Worm (Caenorhabditis elegans): Measurements from ENCODE around the gene F47E1.4.

The F47E1.4 gene

ce11 chrX:9069070-9069469 is 6.4 kb downstream of the F47E1.4 start:
- TF ChIP-seq unc-62 (GFP tag; optimal IDR thresholded peaks at IDR 0.05) (no peak), snpc-4 (tag; optimal IDR thresholded peaks at IDR 0.05) (no peak), nhr-129 (tag; optimal IDR thresholded peaks at IDR 0.05) (peak; percentile 50), C34F6.9 (tag; optimal IDR thresholded peaks at IDR 0.05) (peak; percentile 43)

- TF ChIP-seq lin-13 (GFP tag; optimal IDR thresholded peaks at IDR 0.05), result no peak
- TF ChIP-seq ceh-82 (tag; optimal IDR thresholded peaks at IDR 0.05), result no peak
- TF ChIP-seq egl-27 (tag; optimal IDR thresholded peaks at IDR 0.05), result no peak
- no peak for TF ChIP-seq gmeb-1 (tag; optimal IDR thresholded peaks at IDR 0.05)
- TF ChIP-seq nhr-10 (tag; optimal IDR thresholded peaks at IDR 0.05), result no peak
- TF ChIP-seq elt-1 (tag; optimal IDR thresholded peaks at IDR 0.05), result no peak
- TF ChIP-seq nhr-21 (tag; optimal IDR thresholded peaks at IDR 0.05), result no peak
- TF ChIP-seq unc-39 (tag; optimal IDR thresholded peaks at IDR 0.05), result no peak
- no peak for TF ChIP-seq unc-62 (GFP tag; optimal IDR thresholded peaks at IDR 0.05)
- no peak for TF ChIP-seq zag-1 (tag; optimal IDR thresholded peaks at IDR 0.05)
- TF ChIP-seq F13H6.1 (tag; optimal IDR thresholded peaks at IDR 0.05), result no peak
- no peak for TF ChIP-seq elt-3 (tag; optimal IDR thresholded peaks at IDR 0.05)
- no peak for TF ChIP-seq ama-1 (optimal IDR thresholded peaks at IDR 0.05)
Observed at ce11 chrX:9074497-9074896, 11.9 kb downstream of the F47E1.4 start.

ce11 chrX:9076886-9077285 is 14.3 kb downstream of the F47E1.4 start, which contains the start of gene F47E1.1:
F47E1.1 (plus strand) TSS chrX:9077186.
- TF ChIP-seq nhr-6 (tag; optimal IDR thresholded peaks at IDR 0.05) (no peak), aly-2 (tag; optimal IDR thresholded peaks at IDR 0.05) (no peak), ZK546.5 (tag; optimal IDR thresholded peaks at IDR 0.05) (no peak), mdl-1 (tag; optimal IDR thresholded peaks at IDR 0.05) (no peak), ceh-82 (tag; optimal IDR thresholded peaks at IDR 0.05) (no peak)

ce11 chrX:9078149-9078548 is 15.5 kb downstream of the F47E1.4 start:
- TF ChIP-seq mbf-1 (tag; optimal IDR thresholded peaks at IDR 0.05), result no peak
- TF ChIP-seq peb-1 (tag; optimal IDR thresholded peaks at IDR 0.05), result no peak
- TF ChIP-seq ceh-82 (tag; optimal IDR thresholded peaks at IDR 0.05), result no peak
- TF ChIP-seq nhr-21 (tag; optimal IDR thresholded peaks at IDR 0.05), result peak; percentile 26
- TF ChIP-seq alr-1 (tag; optimal IDR thresholded peaks at IDR 0.05), result no peak
- no peak for TF ChIP-seq ztf-4 (tag; optimal IDR thresholded peaks at IDR 0.05)
- no peak for TF ChIP-seq Y55F3AM.14 (GFP tag; optimal IDR thresholded peaks at IDR 0.05)
- TF ChIP-seq nhr-11 (tag; optimal IDR thresholded peaks at IDR 0.05), result no peak
- no peak for TF ChIP-seq lin-39 (tag; optimal IDR thresholded peaks at IDR 0.05)
- no peak for TF ChIP-seq ZK546.5 (tag; optimal IDR thresholded peaks at IDR 0.05)
- no peak for TF ChIP-seq snpc-4 (tag; optimal IDR thresholded peaks at IDR 0.05)
- TF ChIP-seq mdl-1 (tag; optimal IDR thresholded peaks at IDR 0.05), result no peak
- TF ChIP-seq nhr-6 (tag; optimal IDR thresholded peaks at IDR 0.05), result no peak
- TF ChIP-seq lin-13 (GFP tag; optimal IDR thresholded peaks at IDR 0.05), result peak; percentile 28
- TF ChIP-seq elt-1 (tag; optimal IDR thresholded peaks at IDR 0.05), result no peak
- TF ChIP-seq ama-1 (optimal IDR thresholded peaks at IDR 0.05), result no peak
- TF ChIP-seq lsy-2 (tag; optimal IDR thresholded peaks at IDR 0.05), result peak in 1 of 2 experiments; percentile 23
- no peak for TF ChIP-seq blmp-1 (tag; optimal IDR thresholded peaks at IDR 0.05; ENCODE audit: insufficient read depth)
- TF ChIP-seq nhr-237 (tag; optimal IDR thresholded peaks at IDR 0.05), result no peak
- no peak for TF ChIP-seq nhr-12 (tag; optimal IDR thresholded peaks at IDR 0.05)
- TF ChIP-seq unc-39 (tag; optimal IDR thresholded peaks at IDR 0.05), result no peak
- peak; percentile 8 for TF ChIP-seq C34F6.9 (tag; optimal IDR thresholded peaks at IDR 0.05)
- TF ChIP-seq sma-9 (GFP tag; optimal IDR thresholded peaks at IDR 0.05), result peak; percentile 26
- TF ChIP-seq sma-9 (tag; optimal IDR thresholded peaks at IDR 0.05), result no peak
- TF ChIP-seq gmeb-1 (tag; optimal IDR thresholded peaks at IDR 0.05), result no peak
- peak; percentile 23 for TF ChIP-seq fos-1 (tag; optimal IDR thresholded peaks at IDR 0.05)
- TF ChIP-seq nhr-23 (tag; optimal IDR thresholded peaks at IDR 0.05), result no peak
- no peak for TF ChIP-seq mab-5 (tag; optimal IDR thresholded peaks at IDR 0.05)
- peak; percentile 2 for TF ChIP-seq sma-3 (GFP tag; optimal IDR thresholded peaks at IDR 0.05)
- no peak for TF ChIP-seq dmd-4 (tag; optimal IDR thresholded peaks at IDR 0.05)
- no peak for TF ChIP-seq egl-27 (tag; optimal IDR thresholded peaks at IDR 0.05)
- no peak for TF ChIP-seq nhr-77 (tag; optimal IDR thresholded peaks at IDR 0.05)
- no peak for TF ChIP-seq unc-62 (GFP tag; optimal IDR thresholded peaks at IDR 0.05)
- peak; percentile 11 for TF ChIP-seq lin-11 (tag; optimal IDR thresholded peaks at IDR 0.05)
- TF ChIP-seq F13H6.1 (tag; optimal IDR thresholded peaks at IDR 0.05), result peak; percentile 9
- TF ChIP-seq skn-1 (tag; optimal IDR thresholded peaks at IDR 0.05), result no peak
- TF ChIP-seq nhr-25 (tag; optimal IDR thresholded peaks at IDR 0.05), result no peak
- TF ChIP-seq zag-1 (tag; optimal IDR thresholded peaks at IDR 0.05), result no peak
- TF ChIP-seq ceh-16 (tag; optimal IDR thresholded peaks at IDR 0.05), result no peak
- TF ChIP-seq ztf-1 (GFP tag; conservative IDR thresholded peaks at IDR 0.05), result no peak
- no peak for TF ChIP-seq nhr-10 (tag; optimal IDR thresholded peaks at IDR 0.05)
- TF ChIP-seq sem-4 (tag; optimal IDR thresholded peaks at IDR 0.05), result no peak
- TF ChIP-seq aly-2 (tag; optimal IDR thresholded peaks at IDR 0.05), result no peak
